Fruit fly (Drosophila melanogaster): ENCODE measurements around the gene CG13311.

DNA sequence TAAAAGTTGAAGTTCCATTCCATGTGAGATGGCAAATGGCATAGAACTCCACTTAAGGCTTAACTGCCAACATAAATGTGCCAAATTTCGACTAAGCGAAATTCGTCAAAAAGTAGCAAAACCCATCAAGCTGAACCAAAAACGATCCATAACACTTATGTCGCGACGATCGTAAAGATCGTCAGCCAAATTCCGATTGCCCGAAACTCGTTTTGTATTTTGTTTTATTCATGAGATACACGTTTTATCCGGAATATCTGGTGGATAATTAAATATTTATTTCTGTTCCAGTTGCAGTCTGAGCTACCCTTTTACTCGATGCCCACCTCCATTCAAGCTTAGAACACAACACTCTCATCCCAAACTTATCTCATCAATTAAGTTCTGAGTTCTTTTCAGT lies 29.0 kb upstream of the CG13311 start:
- no peak for TF ChIP-seq psq (optimal IDR thresholded peaks at IDR 0.05)
- TF ChIP-seq Dll (optimal IDR thresholded peaks at IDR 0.05), result no peak
- no peak for TF ChIP-seq pan (optimal IDR thresholded peaks at IDR 0.05)
- TF ChIP-seq CG8478 (optimal IDR thresholded peaks at IDR 0.05), result no peak
